Fruit fly (Drosophila melanogaster): ENCODE results near the gene ems.

ems gene

DNA sequence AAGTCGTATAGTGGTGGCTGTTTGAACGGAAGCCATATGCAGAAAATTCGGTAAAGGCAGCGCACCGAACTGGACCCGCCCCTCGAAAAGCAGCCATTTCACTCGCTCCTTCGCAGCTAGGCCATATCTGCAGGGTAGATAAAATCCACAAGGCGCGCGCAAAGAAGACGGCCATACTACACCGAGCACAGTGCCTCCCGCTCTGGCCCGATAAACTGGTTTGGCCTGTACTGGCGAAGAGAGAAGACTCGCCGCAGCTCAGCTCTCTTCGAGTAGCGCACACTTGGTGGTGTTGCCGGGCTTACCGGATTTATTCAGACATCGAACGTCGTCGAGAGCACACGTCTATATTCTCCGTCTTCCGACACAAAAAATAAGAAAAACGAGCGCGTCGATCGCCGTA is at the start of gene ems:
TSS of gene ems (plus strand) at position 311 of the 403 bp plus-strand sequence.
- no peak for TF ChIP-seq Sin3A (optimal IDR thresholded peaks at IDR 0.05)
- TF ChIP-seq h (optimal IDR thresholded peaks at IDR 0.05), result no peak
- no peak for TF ChIP-seq psq (optimal IDR thresholded peaks at IDR 0.05)
- TF ChIP-seq ttk (optimal IDR thresholded peaks at IDR 0.05), result no peak
- TF ChIP-seq Myc (optimal IDR thresholded peaks at IDR 0.05), result no peak
- TF ChIP-seq insv (optimal IDR thresholded peaks at IDR 0.05), result no peak

DNA sequence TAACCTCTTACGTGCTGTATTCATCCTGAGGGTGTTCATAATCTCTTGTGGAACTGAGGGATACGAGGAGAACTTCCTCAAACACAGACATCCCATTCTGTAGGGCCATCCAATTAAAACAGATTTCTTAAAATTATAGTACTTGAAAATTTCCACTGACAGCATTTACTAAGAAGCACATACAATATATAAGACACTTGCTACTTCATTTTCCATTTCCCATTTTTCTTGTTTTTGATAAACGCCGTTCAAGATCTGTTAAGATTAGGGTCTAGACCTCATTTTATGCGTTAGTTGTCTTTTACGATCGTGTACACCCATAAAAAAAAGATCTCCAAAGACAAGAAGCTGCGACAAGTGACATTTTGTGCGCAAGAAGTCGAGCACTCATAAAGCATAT is 46.3 kb upstream of the ems start, which contains the start of gene CG14362:
TSS of gene CG14362 (minus strand) at position 101 of the 400 bp plus-strand sequence.
- no peak for TF ChIP-seq h (optimal IDR thresholded peaks at IDR 0.05)
- no peak for TF ChIP-seq Sin3A (optimal IDR thresholded peaks at IDR 0.05)

DNA sequence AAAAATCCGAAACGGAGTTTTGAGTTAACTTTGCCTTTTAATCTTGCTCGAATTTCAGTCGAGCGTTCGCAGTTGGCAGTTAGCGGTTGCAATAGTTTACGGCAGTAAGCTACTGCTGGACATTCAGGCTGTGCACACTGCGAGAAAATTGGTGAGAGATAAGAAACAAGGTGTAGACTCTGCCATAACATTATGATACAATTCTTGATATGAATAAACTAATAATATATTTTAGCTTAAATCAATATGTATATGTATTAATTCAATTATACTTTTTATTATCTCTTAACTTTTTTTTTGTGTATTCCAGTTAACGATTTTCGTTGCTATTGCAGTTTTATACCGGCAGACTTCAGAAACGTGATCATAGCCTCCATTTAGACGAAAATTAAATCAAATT is 44.3 kb upstream of the ems start:
- TF ChIP-seq Sin3A (optimal IDR thresholded peaks at IDR 0.05), result no peak
- TF ChIP-seq insv (optimal IDR thresholded peaks at IDR 0.05), result no peak
- no peak for TF ChIP-seq Myc (optimal IDR thresholded peaks at IDR 0.05)
- TF ChIP-seq h (optimal IDR thresholded peaks at IDR 0.05), result no peak
- no peak for TF ChIP-seq psq (optimal IDR thresholded peaks at IDR 0.05)
- TF ChIP-seq ttk (optimal IDR thresholded peaks at IDR 0.05), result no peak

DNA sequence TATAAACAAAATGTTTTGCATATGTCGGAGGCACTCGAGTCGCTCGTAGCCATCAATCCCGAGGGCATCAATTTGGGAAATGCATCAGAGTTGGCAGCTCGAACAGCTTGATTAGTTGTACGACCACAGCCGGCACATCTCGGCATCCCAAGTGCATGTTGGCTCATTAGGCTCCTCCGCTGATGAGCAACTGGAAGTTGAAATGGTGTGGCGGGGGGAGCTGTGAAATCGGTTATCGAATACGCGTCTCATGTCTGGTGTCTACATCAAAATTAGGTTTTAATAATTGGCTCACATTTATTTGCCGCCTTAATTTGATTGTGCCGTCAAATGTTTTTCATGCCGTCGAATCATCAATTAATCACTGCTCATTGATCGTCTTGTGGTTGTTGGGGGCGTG is 42.4 kb upstream of the ems start:
- TF ChIP-seq psq (optimal IDR thresholded peaks at IDR 0.05), result no peak
- no peak for TF ChIP-seq Sin3A (optimal IDR thresholded peaks at IDR 0.05)
- no peak for TF ChIP-seq Myc (optimal IDR thresholded peaks at IDR 0.05)
- TF ChIP-seq h (optimal IDR thresholded peaks at IDR 0.05), result no peak
- no peak for TF ChIP-seq insv (optimal IDR thresholded peaks at IDR 0.05)
- no peak for TF ChIP-seq ttk (optimal IDR thresholded peaks at IDR 0.05)

DNA sequence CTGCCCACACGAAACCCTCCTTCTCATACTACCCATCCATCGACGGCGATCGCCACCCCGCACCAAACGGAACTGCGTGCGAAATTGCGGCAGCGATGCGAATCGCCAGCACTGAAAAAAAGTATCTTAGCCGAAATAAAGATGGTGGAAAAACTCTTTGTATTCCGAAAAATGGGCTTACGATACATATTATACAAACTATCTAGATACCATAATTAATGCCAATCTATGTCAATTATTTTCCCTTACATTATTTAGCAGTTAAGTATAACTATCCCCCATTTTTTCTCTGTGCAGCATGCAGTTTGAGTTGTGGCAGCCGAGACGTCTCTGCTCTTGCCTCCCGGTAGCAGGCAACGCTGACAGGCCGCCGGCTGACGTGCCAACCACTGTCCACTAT is 39.8 kb upstream of the ems start:
- TF ChIP-seq Myc (optimal IDR thresholded peaks at IDR 0.05) (no peak), psq (optimal IDR thresholded peaks at IDR 0.05) (no peak), insv (optimal IDR thresholded peaks at IDR 0.05) (no peak), Sin3A (optimal IDR thresholded peaks at IDR 0.05) (no peak), h (optimal IDR thresholded peaks at IDR 0.05) (no peak), ttk (optimal IDR thresholded peaks at IDR 0.05) (no peak)

DNA sequence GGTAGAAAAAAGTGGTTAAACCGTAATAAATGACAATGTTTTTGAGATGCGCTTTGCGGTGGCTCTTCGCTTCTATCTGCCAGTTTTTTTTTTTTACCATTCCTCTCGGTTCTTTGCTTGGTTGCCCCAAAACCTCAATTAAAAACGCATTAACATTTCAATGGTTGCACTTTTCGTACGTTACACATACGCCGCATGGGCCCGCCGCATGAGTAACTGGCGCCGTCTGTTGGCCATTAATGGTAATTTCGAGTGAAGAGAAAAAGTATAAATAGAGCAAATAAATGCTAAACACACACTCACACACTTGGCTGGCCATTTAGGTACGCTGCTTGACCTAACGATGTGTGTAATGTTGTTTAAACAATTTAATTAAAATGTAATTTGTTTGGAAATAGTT is 29.5 kb upstream of the ems start:
- TF ChIP-seq insv (optimal IDR thresholded peaks at IDR 0.05) (no peak), Myc (optimal IDR thresholded peaks at IDR 0.05) (no peak), psq (optimal IDR thresholded peaks at IDR 0.05) (no peak), h (optimal IDR thresholded peaks at IDR 0.05) (no peak), ttk (optimal IDR thresholded peaks at IDR 0.05) (no peak), Sin3A (optimal IDR thresholded peaks at IDR 0.05) (no peak)

DNA sequence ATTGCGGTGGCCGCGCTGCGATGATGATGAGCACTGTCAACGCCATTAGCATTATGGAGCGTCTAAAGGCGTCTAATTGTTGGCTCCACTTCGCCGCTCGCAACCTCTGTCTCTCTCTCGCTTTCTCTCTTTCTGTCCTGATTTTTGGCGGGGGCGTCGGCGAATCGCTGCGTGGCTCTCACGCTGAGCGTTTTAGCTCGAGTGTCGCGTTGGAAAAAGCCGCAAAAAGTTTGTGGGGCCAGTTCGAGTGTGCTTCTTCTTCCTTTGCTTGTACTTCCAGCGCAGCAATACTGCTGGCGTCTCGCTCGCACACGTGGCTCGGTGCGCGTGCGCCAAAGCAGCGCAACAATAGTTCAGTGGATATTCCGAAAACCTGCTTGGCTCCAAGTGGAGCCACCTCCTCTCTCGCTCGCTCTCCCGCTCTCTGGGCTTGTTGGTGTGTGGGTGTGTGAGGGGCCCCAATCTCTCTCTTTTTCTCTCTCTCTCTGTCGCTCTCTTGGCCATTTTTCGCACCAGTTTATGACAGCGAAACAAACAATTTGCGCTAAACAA is 26.7 kb upstream of the ems start, which contains the start of gene E5:
TSS of gene E5 (minus strand) at position 51 of the 552 bp plus-strand sequence.
- no peak for TF ChIP-seq ttk (optimal IDR thresholded peaks at IDR 0.05)
- no peak for TF ChIP-seq Myc (optimal IDR thresholded peaks at IDR 0.05)
- no peak for TF ChIP-seq insv (optimal IDR thresholded peaks at IDR 0.05)
- TF ChIP-seq h (optimal IDR thresholded peaks at IDR 0.05), result no peak
- TF ChIP-seq Sin3A (optimal IDR thresholded peaks at IDR 0.05), result no peak
- no peak for TF ChIP-seq psq (optimal IDR thresholded peaks at IDR 0.05)

DNA sequence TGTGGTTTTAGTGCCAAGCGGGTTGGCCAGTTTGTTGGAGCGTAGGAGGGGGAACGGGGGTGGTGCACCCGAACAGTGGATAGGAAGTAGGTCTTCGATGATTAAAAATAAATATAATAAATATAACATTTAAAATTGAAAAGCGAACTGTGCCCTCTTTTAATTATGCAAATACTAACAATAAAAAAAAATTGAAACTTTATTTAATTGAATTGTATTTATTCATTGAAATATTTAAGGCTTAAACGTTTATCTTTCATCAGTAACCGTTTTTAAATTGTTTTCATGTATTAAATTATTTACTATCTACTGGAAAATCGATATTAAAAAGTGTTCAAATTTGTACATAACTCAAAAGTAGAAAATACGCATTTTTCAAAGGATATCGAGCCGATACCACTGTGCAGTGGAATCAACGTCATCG is 26.2 kb upstream of the ems start:
- no peak for TF ChIP-seq Sin3A (optimal IDR thresholded peaks at IDR 0.05)
- TF ChIP-seq ttk (optimal IDR thresholded peaks at IDR 0.05), result no peak
- no peak for TF ChIP-seq h (optimal IDR thresholded peaks at IDR 0.05)
- TF ChIP-seq Myc (optimal IDR thresholded peaks at IDR 0.05), result no peak
- no peak for TF ChIP-seq psq (optimal IDR thresholded peaks at IDR 0.05)
- no peak for TF ChIP-seq insv (optimal IDR thresholded peaks at IDR 0.05)

DNA sequence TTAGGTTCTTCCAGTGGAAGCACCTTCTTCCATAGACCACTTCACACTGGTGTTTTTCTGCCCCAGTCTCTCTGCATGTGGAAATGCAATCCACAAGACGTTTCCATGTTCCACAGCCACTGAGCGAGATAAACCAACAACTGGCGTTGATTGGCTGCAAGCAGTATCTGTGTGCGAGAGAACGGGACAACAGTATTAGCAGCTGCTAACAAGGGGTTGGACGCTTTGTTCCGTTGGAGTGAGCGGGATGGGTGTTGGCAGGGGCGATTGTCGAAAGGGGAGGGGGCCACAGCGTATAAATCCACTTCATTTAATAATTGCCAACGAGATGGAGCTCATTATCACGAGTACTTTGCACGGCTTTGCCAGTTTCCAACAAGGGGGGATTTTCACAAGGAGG is 24.5 kb upstream of the ems start:
- TF ChIP-seq ttk (optimal IDR thresholded peaks at IDR 0.05) (no peak), Sin3A (optimal IDR thresholded peaks at IDR 0.05) (no peak), insv (optimal IDR thresholded peaks at IDR 0.05) (no peak), h (optimal IDR thresholded peaks at IDR 0.05) (no peak), Myc (optimal IDR thresholded peaks at IDR 0.05) (no peak), psq (optimal IDR thresholded peaks at IDR 0.05) (no peak)

DNA sequence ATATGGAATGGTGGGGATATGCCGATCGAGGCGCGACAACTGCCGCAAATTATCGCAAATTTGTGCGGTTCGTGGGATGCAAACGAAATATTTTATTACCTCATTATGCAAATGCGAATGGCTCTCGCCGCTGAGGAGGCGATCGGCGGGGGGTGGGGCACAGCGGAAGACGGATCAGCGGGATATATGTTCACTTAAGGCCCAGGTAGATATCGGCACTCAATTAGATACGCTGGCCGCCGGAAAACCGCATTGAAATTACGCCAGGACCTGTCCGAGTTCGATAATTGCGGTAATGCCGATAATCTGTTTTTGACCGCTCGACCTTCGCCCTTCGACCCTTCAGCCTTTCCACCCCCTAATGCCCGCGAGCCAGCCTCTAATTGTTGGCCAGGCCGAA is 22.3 kb upstream of the ems start:
- TF ChIP-seq Sin3A (optimal IDR thresholded peaks at IDR 0.05), result no peak
- no peak for TF ChIP-seq psq (optimal IDR thresholded peaks at IDR 0.05)
- TF ChIP-seq ttk (optimal IDR thresholded peaks at IDR 0.05), result no peak
- no peak for TF ChIP-seq insv (optimal IDR thresholded peaks at IDR 0.05)
- TF ChIP-seq Myc (optimal IDR thresholded peaks at IDR 0.05), result no peak
- TF ChIP-seq h (optimal IDR thresholded peaks at IDR 0.05), result no peak

DNA sequence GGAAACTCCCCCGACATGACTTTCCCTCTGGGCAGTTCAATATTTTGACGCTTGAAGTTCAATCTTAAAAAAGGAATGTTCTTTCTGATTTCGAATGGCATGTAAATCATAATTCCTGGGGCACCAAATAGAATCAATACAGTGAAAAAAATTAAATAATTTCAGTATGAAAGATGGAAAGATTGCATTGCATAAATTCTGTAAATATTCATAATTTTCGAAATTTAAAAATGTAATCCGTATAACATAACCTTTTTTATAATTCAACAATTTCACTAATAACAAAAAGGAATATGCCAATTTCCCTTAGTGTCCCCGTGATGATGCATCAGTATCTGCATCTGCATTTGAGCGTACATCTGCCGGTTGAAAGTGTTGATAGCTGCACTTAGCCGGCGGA is 20.8 kb upstream of the ems start:
- no peak for TF ChIP-seq ttk (optimal IDR thresholded peaks at IDR 0.05)
- TF ChIP-seq psq (optimal IDR thresholded peaks at IDR 0.05), result no peak
- TF ChIP-seq insv (optimal IDR thresholded peaks at IDR 0.05), result no peak
- TF ChIP-seq Sin3A (optimal IDR thresholded peaks at IDR 0.05), result no peak
- TF ChIP-seq h (optimal IDR thresholded peaks at IDR 0.05), result no peak
- no peak for TF ChIP-seq Myc (optimal IDR thresholded peaks at IDR 0.05)

DNA sequence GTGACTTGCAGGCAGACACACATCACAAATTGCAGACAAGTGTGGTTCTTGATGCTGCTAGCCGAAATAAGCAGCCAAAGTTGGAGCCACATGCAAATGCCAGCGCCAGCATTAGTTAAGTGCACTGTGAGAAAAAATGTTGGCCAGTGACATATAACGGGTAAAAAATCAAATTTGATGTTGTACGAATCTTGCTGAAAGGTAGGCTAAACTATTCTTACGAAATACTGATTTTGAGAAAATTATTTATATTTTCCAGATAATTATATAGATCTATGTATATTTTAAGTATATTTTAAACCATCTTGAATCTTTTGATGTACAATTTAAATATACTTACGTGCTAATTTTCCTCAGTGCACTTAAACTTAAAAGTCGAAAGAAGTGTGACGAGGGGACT is 18.3 kb upstream of the ems start:
- TF ChIP-seq Myc (optimal IDR thresholded peaks at IDR 0.05) (no peak), Sin3A (optimal IDR thresholded peaks at IDR 0.05) (no peak), psq (optimal IDR thresholded peaks at IDR 0.05) (no peak), ttk (optimal IDR thresholded peaks at IDR 0.05) (no peak), insv (optimal IDR thresholded peaks at IDR 0.05) (no peak), h (optimal IDR thresholded peaks at IDR 0.05) (no peak)

DNA sequence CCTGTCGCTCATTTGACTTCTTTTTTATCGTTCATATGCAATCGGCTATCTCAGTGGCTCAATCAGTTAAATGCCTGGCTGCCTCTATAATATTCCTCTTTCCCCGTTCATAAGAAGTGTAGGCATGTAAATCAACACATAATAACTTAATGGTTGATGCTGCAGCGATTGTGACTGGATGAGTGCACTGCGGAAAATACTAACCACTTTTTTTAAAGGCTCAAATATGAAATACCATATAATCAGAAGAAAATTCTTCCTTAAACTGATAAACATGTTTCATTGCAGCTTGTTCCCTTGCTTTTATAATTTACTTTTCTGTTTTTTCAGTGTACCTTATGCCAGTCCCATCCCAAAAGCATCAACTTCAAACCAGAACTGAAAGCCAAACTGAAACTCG is 16.7 kb upstream of the ems start:
- no peak for TF ChIP-seq ttk (optimal IDR thresholded peaks at IDR 0.05)
- no peak for TF ChIP-seq psq (optimal IDR thresholded peaks at IDR 0.05)
- TF ChIP-seq Sin3A (optimal IDR thresholded peaks at IDR 0.05), result no peak
- TF ChIP-seq insv (optimal IDR thresholded peaks at IDR 0.05), result no peak
- TF ChIP-seq Myc (optimal IDR thresholded peaks at IDR 0.05), result no peak
- no peak for TF ChIP-seq h (optimal IDR thresholded peaks at IDR 0.05)

All from Kc167 (cell line).